Worm (Caenorhabditis elegans): ENCODE results near the gene rha-1.

DNA sequence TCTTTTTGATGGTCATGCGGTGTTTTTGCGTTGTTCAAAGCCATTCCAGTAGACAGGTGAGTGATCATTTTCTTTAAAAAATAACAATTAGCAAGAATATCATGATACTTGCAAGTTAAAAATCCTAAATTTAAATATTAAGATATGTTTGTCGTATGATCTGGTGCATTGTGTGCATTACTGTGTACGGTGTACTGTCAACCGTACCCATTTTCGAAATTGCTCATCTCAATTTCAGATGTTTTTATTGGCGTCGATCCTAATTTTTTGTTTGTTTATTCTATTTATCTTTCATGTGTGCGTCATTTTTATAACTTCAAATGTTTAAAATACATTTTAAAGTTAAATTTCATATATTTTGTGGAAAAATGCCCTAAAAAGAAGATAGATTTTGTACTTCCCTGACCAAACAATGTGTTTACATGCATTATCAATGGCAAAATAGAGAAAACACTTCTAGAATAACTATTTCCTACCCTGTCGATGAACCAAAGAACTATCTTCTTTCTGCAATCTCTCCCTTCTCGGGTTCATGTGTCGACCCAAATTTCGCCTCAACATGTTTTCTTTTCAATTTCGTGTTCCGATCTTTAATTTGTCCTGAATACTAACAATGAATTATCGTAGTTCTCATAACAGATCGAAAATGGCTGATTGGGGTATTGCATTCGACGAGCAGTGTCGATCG is 947 bp upstream of the rha-1 start, which contains the start of the genes T07D4.5 and ddx-19:
- TF ChIP-seq F55B11.4 (tag; optimal IDR thresholded peaks at IDR 0.05; ENCODE audit: borderline replicate concordance, insufficient read depth) (no peak), pha-4 (tag; optimal IDR thresholded peaks at IDR 0.05) (no peak), ztf-25 (GFP tag; IDR thresholded peaks at IDR 0.05) (no peak), ztf-3 (GFP tag; optimal IDR thresholded peaks at IDR 0.05) (no peak), mel-28 (tag; optimal IDR thresholded peaks at IDR 0.05; ENCODE audit: borderline replicate concordance) (no peak), let-607 (tag; optimal IDR thresholded peaks at IDR 0.05) (no peak), egl-18 (GFP tag; IDR thresholded peaks at IDR 0.05) (no peak), ztf-28 (GFP tag; IDR thresholded peaks at IDR 0.05) (no peak), let-526 (GFP tag; IDR thresholded peaks at IDR 0.05) (no peak), egl-44 (GFP tag; IDR thresholded peaks at IDR 0.05) (no peak)
